Fruit fly (Drosophila melanogaster) whole organism, pupa: Measurements from ENCODE around the gene CG43965.

Source experiments
- CG4496 ChIP-seq: fragments of 200-800 bp; sonication (Bioruptor generic); IDR thresholded peaks from 3 replicates; pipeline ENCODE4 v1.3.6; 2022; ENCODE audit warnings: missing biosample characterization, missing genetic modification characterization
- Pif1B ChIP-seq: fragments of 200-800 bp; sonication (Bioruptor generic); optimal IDR thresholded peaks from 3 replicates; lab custom pipeline; 2016; ENCODE audit warnings: missing biosample characterization, missing genetic modification characterization
- Snoo ChIP-seq: fragments of 200-800 bp; sonication (Bioruptor generic); optimal IDR thresholded peaks from 3 replicates; lab custom pipeline; 2017; ENCODE audit warnings: missing biosample characterization, mild to moderate bottlenecking, missing genetic modification characterization, inconsistent platforms

- 0 out of 3 replicates have a peak, but pooled peaks have one; percentile 28 for TF ChIP-seq CG4496 (GFP tag; lab: Robert Waterston, UW)
- TF ChIP-seq Pif1B, result no peak
- no peak for TF ChIP-seq Snoo (tag; lab: Kevin White, UChicago)
These were observed 49.1 kb downstream of the CG43965 start for dm6 chr3L:8676500-8676899.
